Worm (Caenorhabditis elegans) whole organism, L1 larva: ENCODE measurements around the gene dkc-1.

Experiments
- ama-1 ChIP-seq: fragments of 150-350 bp; optimal IDR thresholded peaks from 2 replicates; lab custom pipeline; 2014
- efl-3 ChIP-seq: fragments of 200-800 bp; sonication (Bioruptor generic); optimal IDR thresholded peaks from 2 replicates; lab custom pipeline; 2018; ENCODE audit warnings: mild to moderate bottlenecking, missing genetic modification characterization, missing compliant biosample characterization
- fkh-10 ChIP-seq: sonication (generic microtip); optimal IDR thresholded peaks from 2 replicates; lab custom pipeline; 2017; ENCODE audit warnings: missing biosample characterization, missing genetic modification reagents, missing genetic modification characterization
- fos-1 ChIP-seq: fragments of 150-350 bp; optimal IDR thresholded peaks from 2 replicates; lab custom pipeline; 2014; ENCODE audit warnings: missing biosample characterization, missing genetic modification characterization
- lin-39 ChIP-seq: fragments of 150-350 bp; optimal IDR thresholded peaks from 2 replicates; lab custom pipeline; 2014; ENCODE audit warnings: missing biosample characterization, missing genetic modification reagents, missing genetic modification characterization
- nhr-90 ChIP-seq: sonication (generic microtip); optimal IDR thresholded peaks from 2 replicates; lab custom pipeline; 2016; ENCODE audit warnings: mild to moderate bottlenecking, missing genetic modification characterization, missing compliant biosample characterization; ENCODE audit not compliant: poor library complexity
- unc-130 ChIP-seq: fragments of 150-350 bp; optimal IDR thresholded peaks from 2 replicates; lab custom pipeline; 2017; ENCODE audit warnings: missing biosample characterization, missing genetic modification characterization, inconsistent platforms

DNA sequence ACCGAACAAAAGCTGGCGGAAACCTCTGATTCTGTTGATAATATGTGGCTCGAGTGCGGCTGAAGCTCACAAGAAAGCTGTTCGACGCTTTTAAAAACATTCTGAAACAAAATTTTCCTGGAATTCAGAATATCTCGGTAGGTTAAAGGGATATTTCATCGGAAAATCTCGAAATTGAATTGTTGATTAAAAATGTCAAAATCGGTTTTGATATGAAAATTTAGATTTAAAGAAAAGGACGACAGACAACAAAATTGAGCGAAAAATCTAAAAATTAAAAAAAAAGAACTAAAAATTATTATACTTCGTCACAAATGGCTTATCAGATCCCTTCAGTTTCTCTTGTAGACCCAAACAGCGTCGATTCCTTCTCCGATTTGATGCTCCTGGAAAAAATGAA, 47.8 kb upstream of the dkc-1 start, which contains the start of gene Y39A1A.20:
- TF ChIP-seq fkh-10 (GFP tag; lab: Kevin White, UChicago), result no peak
- TF ChIP-seq lin-39 (tag; lab: Kevin White, UChicago), result no peak
- TF ChIP-seq nhr-90 (tag; lab: Kevin White, UChicago), result no peak
- TF ChIP-seq unc-130 (tag; lab: Kevin White, UChicago), result no peak
- no peak for TF ChIP-seq fos-1
- no peak for TF ChIP-seq efl-3 (GFP tag; lab: Kevin White, UChicago)
- no peak for TF ChIP-seq ama-1
